Fruit fly (Drosophila melanogaster): ENCODE measurements around the gene ssx.

ssx gene

dm6 chrX:1346256-1346655 is 24.1 kb upstream of the ssx start, which contains the start of gene Tsp2A (continued):
- no peak for TF ChIP-seq Ets97D (GFP tag; optimal IDR thresholded peaks at IDR 0.05)
- TF ChIP-seq caup (GFP tag; optimal IDR thresholded peaks at IDR 0.05; ENCODE audit: severe bottlenecking), result no peak
- 0 out of 4 replicates have a peak, but pooled peaks have one; percentile 58 for TF ChIP-seq chinmo (GFP tag; IDR thresholded peaks at IDR 0.05; ENCODE audit: partially characterized antibody)
- no peak for TF ChIP-seq nerfin-2 (GFP tag; IDR thresholded peaks at IDR 0.05; ENCODE audit: partially characterized antibody)
- TF ChIP-seq tll (GFP tag; optimal IDR thresholded peaks at IDR 0.05), result no peak
- no peak for TF ChIP-seq Hr78 (GFP tag; optimal IDR thresholded peaks at IDR 0.05)
- no peak for TF ChIP-seq CG17186 (GFP tag; optimal IDR thresholded peaks at IDR 0.05)
- no peak for TF ChIP-seq jumu (GFP tag; optimal IDR thresholded peaks at IDR 0.05)
- no peak for TF ChIP-seq cas (GFP tag; IDR thresholded peaks at IDR 0.05)
- no peak for TF ChIP-seq p53 (GFP tag; optimal IDR thresholded peaks at IDR 0.05)
- peak; percentile 17 for TF ChIP-seq grn (GFP tag; optimal IDR thresholded peaks at IDR 0.05)
- TF ChIP-seq CG10274 (GFP tag; optimal IDR thresholded peaks at IDR 0.05), result no peak
- TF ChIP-seq zen2 (GFP tag; IDR thresholded peaks at IDR 0.05; ENCODE audit: partially characterized antibody), result no peak
- no peak for TF ChIP-seq CG17328 (GFP tag; IDR thresholded peaks at IDR 0.05)
- TF ChIP-seq CG7786 (GFP tag; optimal IDR thresholded peaks at IDR 0.05), result no peak
- no peak for TF ChIP-seq sima (GFP tag; optimal IDR thresholded peaks at IDR 0.05)
- no peak for TF ChIP-seq CG10462 (GFP tag; optimal IDR thresholded peaks at IDR 0.05)
- peak; percentile 20 for TF ChIP-seq exex (tag; optimal IDR thresholded peaks at IDR 0.05)
- TF ChIP-seq CG3847 (GFP tag; IDR thresholded peaks at IDR 0.05), result no peak
- no peak for TF ChIP-seq lmd (GFP tag; IDR thresholded peaks at IDR 0.05)
- TF ChIP-seq Oli (tag; optimal IDR thresholded peaks at IDR 0.05), result no peak
- TF ChIP-seq sd (tag; optimal IDR thresholded peaks at IDR 0.05), result peak; percentile 17
- TF ChIP-seq CG7839 (tag; optimal IDR thresholded peaks at IDR 0.05), result no peak
- TF ChIP-seq NC2β (GFP tag; optimal IDR thresholded peaks at IDR 0.05), result no peak
- no peak for TF ChIP-seq Ptx1 (GFP tag; IDR thresholded peaks at IDR 0.05)
- no peak for TF ChIP-seq fu2 (GFP tag; optimal IDR thresholded peaks at IDR 0.05)
- TF ChIP-seq Dref (GFP tag; IDR thresholded peaks at IDR 0.05), result 0 out of 2 replicates have a peak, but pooled peaks have one; percentile 2
- TF ChIP-seq bigmax (GFP tag; optimal IDR thresholded peaks at IDR 0.05), result no peak
- peak; percentile 76 for TF ChIP-seq crol (GFP tag; IDR thresholded peaks at IDR 0.05)
- TF ChIP-seq Gug (GFP tag; IDR thresholded peaks at IDR 0.05), result no peak
- TF ChIP-seq cad (GFP tag; optimal IDR thresholded peaks at IDR 0.05), result no peak
- no peak for TF ChIP-seq dati (GFP tag; IDR thresholded peaks at IDR 0.05)
- TF ChIP-seq sug (tag; optimal IDR thresholded peaks at IDR 0.05), result peak; percentile 33
- no peak for TF ChIP-seq phol (tag; optimal IDR thresholded peaks at IDR 0.05)
- no peak for TF ChIP-seq ap (GFP tag; IDR thresholded peaks at IDR 0.05)
- TF ChIP-seq CG10321 (GFP tag; IDR thresholded peaks at IDR 0.05), result no peak
- TF ChIP-seq inv (GFP tag; IDR thresholded peaks at IDR 0.05; ENCODE audit: partially characterized antibody), result no peak
- no peak for TF ChIP-seq Asciz (GFP tag; optimal IDR thresholded peaks at IDR 0.05)
- peak; percentile 24 for TF ChIP-seq Deaf1 (tag; optimal IDR thresholded peaks at IDR 0.05)
- no peak for TF ChIP-seq sens-2 (GFP tag; IDR thresholded peaks at IDR 0.05)
- peak; percentile 53 for TF ChIP-seq mirr (GFP tag; optimal IDR thresholded peaks at IDR 0.05)
- TF ChIP-seq MTF-1 (GFP tag; optimal IDR thresholded peaks at IDR 0.05; ENCODE audit: borderline replicate concordance), result no peak
- TF ChIP-seq zfh1 (GFP tag; IDR thresholded peaks at IDR 0.05), result no peak
- no peak for TF ChIP-seq HLHmδ (GFP tag; optimal IDR thresholded peaks at IDR 0.05)
- peak; percentile 18 for TF ChIP-seq kay (GFP tag; optimal IDR thresholded peaks at IDR 0.05)
- peak; percentile 39 for TF ChIP-seq CG10543 (GFP tag; optimal IDR thresholded peaks at IDR 0.05)
- TF ChIP-seq HmgZ (tag; optimal IDR thresholded peaks at IDR 0.05), result peak; percentile 9
- no peak for TF ChIP-seq D19B (GFP tag; optimal IDR thresholded peaks at IDR 0.05)
- no peak for TF ChIP-seq Aef1 (GFP tag; IDR thresholded peaks at IDR 0.05)
- no peak for TF ChIP-seq Atf-2 (GFP tag; optimal IDR thresholded peaks at IDR 0.05)
- no peak for TF ChIP-seq CG10209 (GFP tag; optimal IDR thresholded peaks at IDR 0.05)

Measured in whole organism, embryonic.